Worm (Caenorhabditis elegans) whole organism, young adult: ENCODE results near the gene F44E2.9.

Source experiments
- Y53F4B.3 ChIP-seq: fragments of 200-800 bp; sonication (Bioruptor generic); IDR thresholded peaks from 2 replicates; pipeline ENCODE4 v1.3.6; 2022; ENCODE audit warnings: missing genetic modification reagents, missing genetic modification characterization, missing compliant biosample characterization
- die-1 ChIP-seq: sonication (generic microtip); optimal IDR thresholded peaks from 2 replicates; lab custom pipeline; 2016; ENCODE audit warnings: missing genotype, mild to moderate bottlenecking, missing genetic modification characterization, missing compliant biosample characterization
- efl-1 ChIP-seq: fragments of 150-350 bp; optimal IDR thresholded peaks from 2 replicates; lab custom pipeline; 2014; ENCODE audit warnings: missing biosample characterization, missing genetic modification reagents, missing genetic modification characterization
- ekl-4 ChIP-seq: fragments of 200-800 bp; sonication (Bioruptor generic); IDR thresholded peaks from 2 replicates; pipeline ENCODE4 v1.3.6; 2022; ENCODE audit warnings: missing genetic modification reagents, missing genetic modification characterization, missing compliant biosample characterization
- mes-4 ChIP-seq: sonication (generic microtip); optimal IDR thresholded peaks from 2 replicates; lab custom pipeline; 2016; ENCODE audit warnings: missing genotype, missing genetic modification characterization, missing compliant biosample characterization
- mxl-1 ChIP-seq: sonication (generic microtip); optimal IDR thresholded peaks from 2 replicates; lab custom pipeline; 2016; ENCODE audit warnings: missing genetic modification characterization, missing compliant biosample characterization
- pha-4 ChIP-seq: fragments of 150-350 bp; sonication (generic microtip); optimal IDR thresholded peaks from 2 replicates; lab custom pipeline; 2014; ENCODE audit warnings: missing biosample characterization, missing genetic modification reagents, missing genetic modification characterization
- sea-2 ChIP-seq: fragments of 200-800 bp; sonication (Bioruptor generic); IDR thresholded peaks from 2 replicates; pipeline ENCODE4 v1.3.6; 2022; ENCODE audit warnings: missing genetic modification characterization, missing compliant biosample characterization
- snpc-3.4 ChIP-seq: sonication (generic microtip); optimal IDR thresholded peaks from 2 replicates; lab custom pipeline; 2017; ENCODE audit warnings: missing genetic modification characterization, mild to moderate bottlenecking, missing compliant biosample characterization, antibody characterized with exemption, moderate library complexity, missing genotype, missing genetic modification reagents
- unc-130 ChIP-seq: sonication (generic microtip); optimal IDR thresholded peaks from 2 replicates; lab custom pipeline; 2016; ENCODE audit warnings: missing genetic modification reagents, missing genetic modification characterization, missing compliant biosample characterization
- unc-62 ChIP-seq: fragments of 150-350 bp; optimal IDR thresholded peaks from 2 replicates; lab custom pipeline; 2014; ENCODE audit warnings: missing biosample characterization, missing genetic modification reagents, missing genetic modification characterization

- TF ChIP-seq pha-4 (tag; lab: Kevin White, UChicago) = no peak
- no peak for TF ChIP-seq unc-62 (GFP tag; lab: Kevin White, UChicago)
- TF ChIP-seq mes-4 (tag; lab: Kevin White, UChicago) = no peak
- TF ChIP-seq Y53F4B.3 (GFP tag; lab: Robert Waterston, UW) = no peak
- TF ChIP-seq mxl-1 = no peak
- no peak for TF ChIP-seq unc-130 (GFP tag; lab: Kevin White, UChicago)
- TF ChIP-seq die-1 = no peak
- TF ChIP-seq ekl-4 (GFP tag; lab: Robert Waterston, UW) = no peak
- TF ChIP-seq efl-1 (GFP tag; lab: Kevin White, UChicago) = no peak
- TF ChIP-seq snpc-3.4 (tag; lab: Kevin White, UChicago) = no peak
- no peak for TF ChIP-seq sea-2
Measured at ce11 chrIII:8848372-8848771, 2.0 kb downstream of the F44E2.9 start, which contains the start of gene F44E2.7.
